Fruit fly (Drosophila melanogaster): ENCODE measurements around the gene mei-38.

mei-38 gene

dm6 chrX:1465707-1466504, 11.0 kb upstream of the mei-38 start, which contains the start of the genes O-fut2 and CG14777 (continued):
- no peak for TF ChIP-seq NfI (GFP tag; optimal IDR thresholded peaks at IDR 0.05)
- TF ChIP-seq dan (GFP tag; IDR thresholded peaks at IDR 0.05) = no peak
- no peak for TF ChIP-seq stc (GFP tag; IDR thresholded peaks at IDR 0.05)
- no peak for TF ChIP-seq Usf (GFP tag; optimal IDR thresholded peaks at IDR 0.05)
- TF ChIP-seq CG9932 (GFP tag; IDR thresholded peaks at IDR 0.05) = no peak
- TF ChIP-seq CG6854 (GFP tag; optimal IDR thresholded peaks at IDR 0.05) = no peak
- TF ChIP-seq crp (GFP tag; optimal IDR thresholded peaks at IDR 0.05) = peak in 1 of 2 experiments; percentile 67
- no peak for TF ChIP-seq inv (GFP tag; IDR thresholded peaks at IDR 0.05; ENCODE audit: partially characterized antibody)
- TF ChIP-seq gro (GFP tag; optimal IDR thresholded peaks at IDR 0.05) = no peak
- no peak for TF ChIP-seq lilli (GFP tag; optimal IDR thresholded peaks at IDR 0.05)
- TF ChIP-seq CG13894 (tag; optimal IDR thresholded peaks at IDR 0.05) = no peak
- no peak for TF ChIP-seq dimm (GFP tag; IDR thresholded peaks at IDR 0.05)
- TF ChIP-seq bigmax (GFP tag; optimal IDR thresholded peaks at IDR 0.05) = no peak
- no peak for TF ChIP-seq HLH3B (GFP tag; IDR thresholded peaks at IDR 0.05)
- TF ChIP-seq CG4820 (GFP tag; optimal IDR thresholded peaks at IDR 0.05) = no peak
- TF ChIP-seq gem (tag; optimal IDR thresholded peaks at IDR 0.05) = no peak
- TF ChIP-seq HLHmδ (GFP tag; optimal IDR thresholded peaks at IDR 0.05) = no peak
- no peak for TF ChIP-seq CG11093 (GFP tag; IDR thresholded peaks at IDR 0.05)
- TF ChIP-seq her (GFP tag; optimal IDR thresholded peaks at IDR 0.05) = no peak
- TF ChIP-seq org-1 (GFP tag; optimal IDR thresholded peaks at IDR 0.05) = no peak
- TF ChIP-seq Xbp1 (GFP tag; optimal IDR thresholded peaks at IDR 0.05) = no peak
- TF ChIP-seq wor (GFP tag; IDR thresholded peaks at IDR 0.05) = no peak
- TF ChIP-seq hth (optimal IDR thresholded peaks at IDR 0.05) = no peak
- no peak for TF ChIP-seq CG13775 (GFP tag; optimal IDR thresholded peaks at IDR 0.05)
- no peak for TF ChIP-seq jumu (GFP tag; optimal IDR thresholded peaks at IDR 0.05)
- TF ChIP-seq NFAT (GFP tag; IDR thresholded peaks at IDR 0.05) = no peak
- TF ChIP-seq CG3995 (GFP tag; optimal IDR thresholded peaks at IDR 0.05) = no peak
- peak; percentile 63 for TF ChIP-seq sens (GFP tag)
- no peak for TF ChIP-seq gsb (GFP tag; IDR thresholded peaks at IDR 0.05)
- peak; percentile 37; the same call in 1 of the 2 replicates for TF ChIP-seq Xrp1 (GFP tag; IDR thresholded peaks at IDR 0.05)
- TF ChIP-seq Side (GFP tag; optimal IDR thresholded peaks at IDR 0.05) = no peak
- TF ChIP-seq ro (GFP tag; IDR thresholded peaks at IDR 0.05) = no peak
- no peak for TF ChIP-seq schlank (tag; optimal IDR thresholded peaks at IDR 0.05)
- TF ChIP-seq Fer2 (tag; optimal IDR thresholded peaks at IDR 0.05) = no peak
- no peak for TF ChIP-seq sc (optimal IDR thresholded peaks at IDR 0.05)
- TF ChIP-seq sc (GFP tag; optimal IDR thresholded peaks at IDR 0.05) = no peak
- no peak for TF ChIP-seq B-H1 (GFP tag; IDR thresholded peaks at IDR 0.05)
- no peak for TF ChIP-seq hbn (GFP tag; IDR thresholded peaks at IDR 0.05; ENCODE audit: partially characterized antibody)
- no peak for TF ChIP-seq ara (GFP tag; IDR thresholded peaks at IDR 0.05)
- TF ChIP-seq CG18764 (GFP tag; optimal IDR thresholded peaks at IDR 0.05) = no peak
- no peak for TF ChIP-seq unc-4 (GFP tag; IDR thresholded peaks at IDR 0.05; ENCODE audit: partially characterized antibody)
- no peak for TF ChIP-seq dysf (GFP tag; IDR thresholded peaks at IDR 0.05)
- TF ChIP-seq grn (GFP tag; optimal IDR thresholded peaks at IDR 0.05) = no peak
- TF ChIP-seq CG15269 (tag; optimal IDR thresholded peaks at IDR 0.05) = no peak
- no peak for TF ChIP-seq Atf3 (GFP tag; optimal IDR thresholded peaks at IDR 0.05)
